Worm (Caenorhabditis elegans): Measurements from ENCODE around the gene C30G12.2.

C30G12.2 gene

ce11 chrII:7337469-7337893, 47.3 kb downstream of the C30G12.2 start:
- TF ChIP-seq unc-62 (GFP tag; optimal IDR thresholded peaks at IDR 0.05 in 1 of 2) (peak in 1 of 2 experiments; percentile 93), unc-62 (tag; optimal IDR thresholded peaks at IDR 0.05) (no peak), zfp-3 (GFP tag; conservative IDR thresholded peaks at IDR 0.05) (no peak), T20F7.1 (GFP tag; optimal IDR thresholded peaks at IDR 0.05) (peak; percentile 77), pqm-1 (tag; optimal IDR thresholded peaks at IDR 0.05) (peak; percentile 52), T26A8.4 (GFP tag; IDR thresholded peaks at IDR 0.05) (peak; percentile 59; the same call in 1 of the 2 replicates), nhr-237 (tag; optimal IDR thresholded peaks at IDR 0.05) (no peak), ceh-44 (GFP tag; IDR thresholded peaks at IDR 0.05) (no peak), hlh-30 (tag; optimal IDR thresholded peaks at IDR 0.05; ENCODE audit: insufficient read depth) (peak; percentile 90), zip-2 (tag; optimal IDR thresholded peaks at IDR 0.05) (no peak), ceh-82 (tag; optimal IDR thresholded peaks at IDR 0.05) (no peak), dmd-9 (GFP tag; IDR thresholded peaks at IDR 0.05) (no peak), dpl-1 (GFP tag; optimal IDR thresholded peaks at IDR 0.05) (peak; percentile 27), mdl-1 (tag; optimal IDR thresholded peaks at IDR 0.05) (peak; percentile 89 to 95), Y75B8A.6 (GFP tag; IDR thresholded peaks at IDR 0.05) (no peak), ceh-20 (GFP tag; IDR thresholded peaks at IDR 0.05) (peak; percentile 84), tag-97 (GFP tag; IDR thresholded peaks at IDR 0.05) (no peak), ceh-62 (tag; optimal IDR thresholded peaks at IDR 0.05) (no peak), lim-7 (GFP tag; IDR thresholded peaks at IDR 0.05) (no peak), nhr-25 (tag; optimal IDR thresholded peaks at IDR 0.05; ENCODE audit: borderline replicate concordance, insufficient read depth) (peak; percentile 80), mxl-3 (GFP tag; optimal IDR thresholded peaks at IDR 0.05) (peak; percentile 94), nhr-111 (GFP tag; optimal IDR thresholded peaks at IDR 0.05) (no peak), R02D3.7 (tag; optimal IDR thresholded peaks at IDR 0.05) (no peak), nhr-48 (tag; optimal IDR thresholded peaks at IDR 0.05) (peak; percentile 99), lin-1 (GFP tag; IDR thresholded peaks at IDR 0.05) (peak; percentile 62; the same call in 1 of the 2 replicates), nhr-28 (tag; optimal IDR thresholded peaks at IDR 0.05) (peak; percentile 97), tra-1 (GFP tag; IDR thresholded peaks at IDR 0.05) (no peak; the same call in 1 of the 2 replicates), F37D6.2 (tag; optimal IDR thresholded peaks at IDR 0.05) (no peak), lir-3 (tag; optimal IDR thresholded peaks at IDR 0.05) (no peak), rbr-2 (tag; optimal IDR thresholded peaks at IDR 0.05) (peak; percentile 60), hif-1 (tag; optimal IDR thresholded peaks at IDR 0.05) (peak; percentile 3 to 91), unc-130 (GFP tag; optimal IDR thresholded peaks at IDR 0.05) (no peak), D1046.2 (GFP tag; IDR thresholded peaks at IDR 0.05) (no peak), fkh-10 (GFP tag; optimal IDR thresholded peaks at IDR 0.05) (no peak), arid-1 (GFP tag; conservative IDR thresholded peaks at IDR 0.05) (0 out of 2 replicates have a peak, but pooled peaks have one; percentile 4), attf-4 (tag; optimal IDR thresholded peaks at IDR 0.05) (no peak), lin-38 (GFP tag; IDR thresholded peaks at IDR 0.05) (no peak), lin-29 (GFP tag; IDR thresholded peaks at IDR 0.05) (no peak), dmd-6 (GFP tag; IDR thresholded peaks at IDR 0.05) (peak; percentile 93), lin-15B (tag; optimal IDR thresholded peaks at IDR 0.05) (no peak), cey-2 (tag; optimal IDR thresholded peaks at IDR 0.05; ENCODE audit: borderline replicate concordance, insufficient read depth) (peak; percentile 96), zfp-2 (tag; optimal IDR thresholded peaks at IDR 0.05) (peak; percentile 39), daf-16 (GFP tag; optimal IDR thresholded peaks at IDR 0.05) (no peak), daf-16 (tag; optimal IDR thresholded peaks at IDR 0.05) (peak; percentile 59), set-16 (GFP tag; IDR thresholded peaks at IDR 0.05) (no peak), spr-3 (GFP tag; optimal IDR thresholded peaks at IDR 0.05) (no peak), mdt-29 (GFP tag; IDR thresholded peaks at IDR 0.05) (no peak), hmg-1.1 (GFP tag; IDR thresholded peaks at IDR 0.05) (peak; percentile 61), ctbp-1 (GFP tag; IDR thresholded peaks at IDR 0.05) (peak; percentile 71; the same call in 1 of the 2 replicates), fos-1 (tag; optimal IDR thresholded peaks at IDR 0.05) (no peak), ztf-7 (tag; optimal IDR thresholded peaks at IDR 0.05) (peak; percentile 36), ces-1 (GFP tag; optimal IDR thresholded peaks at IDR 0.05) (no peak)
